Fruit fly (Drosophila melanogaster) whole organism, embryonic: Measurements from ENCODE around the gene rngo.

Experiments used
- Atf3 ChIP-seq: fragments of 200-800 bp; sonication (Bioruptor generic); optimal IDR thresholded peaks from 3 replicates; lab custom pipeline; 2016; ENCODE audit warnings: missing biosample characterization, missing genetic modification characterization
- CG10366 ChIP-seq: fragments of 200-800 bp; sonication (Bioruptor generic); IDR thresholded peaks from 2 replicates; pipeline ENCODE4 v1.3.6; 2022; ENCODE audit warnings: missing biosample characterization, missing genetic modification characterization
- CG10959 ChIP-seq: fragments of 200-800 bp; sonication (Bioruptor generic); IDR thresholded peaks from 2 replicates; pipeline ENCODE4 v1.3.6; 2022; ENCODE audit warnings: missing biosample characterization, missing genetic modification characterization
- CG11247 ChIP-seq: fragments of 200-800 bp; sonication (Bioruptor generic); IDR thresholded peaks from 2 replicates; pipeline ENCODE4 v1.3.6; 2022; ENCODE audit warnings: missing biosample characterization, missing genetic modification characterization
- CG12744 ChIP-seq: fragments of 200-800 bp; sonication (Bioruptor generic); optimal IDR thresholded peaks from 2 replicates; lab custom pipeline; 2016; ENCODE audit warnings: missing biosample characterization, missing genetic modification characterization
- CG12769 ChIP-seq: fragments of 200-800 bp; sonication (Bioruptor generic); optimal IDR thresholded peaks from 2 replicates; lab custom pipeline; 2019; ENCODE audit warnings: missing biosample characterization, mild to moderate bottlenecking, missing genetic modification characterization, moderate library complexity
- CG13894 ChIP-seq: fragments of 200-800 bp; sonication (Bioruptor generic); optimal IDR thresholded peaks from 3 replicates; lab custom pipeline; 2018; ENCODE audit warnings: missing biosample characterization, mild to moderate bottlenecking, missing genetic modification characterization, moderate library complexity
- CG16813 ChIP-seq: fragments of 200-800 bp; sonication (Bioruptor generic); IDR thresholded peaks from 3 replicates; pipeline ENCODE4 v1.3.6; 2022; ENCODE audit warnings: missing biosample characterization, missing genetic modification characterization; ENCODE audit not compliant: partially characterized antibody
- CG17385 ChIP-seq: fragments of 200-800 bp; sonication (Bioruptor generic); optimal IDR thresholded peaks from 3 replicates; lab custom pipeline; 2018; ENCODE audit warnings: missing biosample characterization, mild to moderate bottlenecking, missing genetic modification characterization
- CG30403 ChIP-seq: fragments of 200-800 bp; sonication (Bioruptor generic); optimal IDR thresholded peaks from 3 replicates; lab custom pipeline; 2016; ENCODE audit warnings: missing biosample characterization, missing genetic modification characterization
- CG3065 ChIP-seq: fragments of 200-800 bp; sonication (Bioruptor generic); optimal IDR thresholded peaks from 2 replicates; lab custom pipeline; 2016; ENCODE audit warnings: missing biosample characterization, missing genetic modification characterization
- CG31365 ChIP-seq: fragments of 200-800 bp; sonication (Bioruptor generic); optimal IDR thresholded peaks from 2 replicates; lab custom pipeline; 2018; ENCODE audit warnings: missing biosample characterization, mild to moderate bottlenecking, missing genetic modification characterization
- CG4617 ChIP-seq: fragments of 200-800 bp; sonication (Bioruptor generic); optimal IDR thresholded peaks from 3 replicates; lab custom pipeline; 2016; ENCODE audit warnings: missing biosample characterization, missing genetic modification characterization, borderline replicate concordance
- CG6272 ChIP-seq: fragments of 200-800 bp; sonication (Bioruptor generic); IDR thresholded peaks from 2 replicates; pipeline ENCODE4 v1.3.6; 2022; ENCODE audit warnings: missing biosample characterization, missing genetic modification characterization
- CG6791 ChIP-seq: fragments of 200-800 bp; sonication (Bioruptor generic); IDR thresholded peaks from 3 replicates; pipeline ENCODE4 v1.3.6; 2022; ENCODE audit warnings: missing biosample characterization, missing genetic modification characterization; ENCODE audit not compliant: partially characterized antibody
- CG6854 ChIP-seq: fragments of 200-800 bp; sonication (Bioruptor generic); optimal IDR thresholded peaks from 3 replicates; lab custom pipeline; 2017; ENCODE audit warnings: missing biosample characterization, mild to moderate bottlenecking, missing genetic modification characterization
- CG9437 ChIP-seq: fragments of 200-800 bp; sonication (Bioruptor generic); optimal IDR thresholded peaks from 2 replicates; lab custom pipeline; 2018; ENCODE audit warnings: missing biosample characterization, mild to moderate bottlenecking, missing genetic modification characterization
- CG9609 ChIP-seq: fragments of 200-800 bp; sonication (Bioruptor generic); optimal IDR thresholded peaks from 3 replicates; lab custom pipeline; 2016; ENCODE audit warnings: missing biosample characterization, missing genetic modification characterization
- CrebB ChIP-seq: fragments of 200-800 bp; sonication (Bioruptor generic); optimal IDR thresholded peaks from 3 replicates; lab custom pipeline; 2018; ENCODE audit warnings: missing biosample characterization, mild to moderate bottlenecking, missing genetic modification characterization
- Hsf ChIP-seq: fragments of 200-800 bp; sonication (Bioruptor generic); optimal IDR thresholded peaks from 3 replicates; lab custom pipeline; 2016; ENCODE audit warnings: missing biosample characterization, missing genetic modification characterization
- MBD-R2 ChIP-seq: fragments of 200-800 bp; sonication (Bioruptor generic); IDR thresholded peaks from 2 replicates; pipeline ENCODE4 v1.3.6; 2022; ENCODE audit warnings: missing biosample characterization, missing genetic modification characterization
- Meics ChIP-seq: fragments of 200-800 bp; sonication (Bioruptor generic); optimal IDR thresholded peaks from 2 replicates; lab custom pipeline; 2017; ENCODE audit warnings: missing biosample characterization, mild to moderate bottlenecking, missing genetic modification characterization
- Sin3A ChIP-seq: fragments of >200 bp; optimal IDR thresholded peaks from 2 replicates; lab custom pipeline; 2018
- YL-1 ChIP-seq: fragments of 200-800 bp; sonication (Bioruptor generic); optimal IDR thresholded peaks from 3 replicates; lab custom pipeline; 2017; ENCODE audit warnings: missing biosample characterization, mild to moderate bottlenecking, missing genetic modification characterization
- bsh ChIP-seq, 2 experiments: fragments of 200-800 bp; sonication (Bioruptor generic); optimal IDR thresholded peaks; 2 replicates each; lab custom pipeline; 2017 to 2018; ENCODE audit warnings: mild to moderate bottlenecking in 2 of 2, missing biosample characterization in 2 of 2, missing genetic modification characterization in 2 of 2, moderate library complexity in 1 of 2
- croc ChIP-seq: fragments of 200-800 bp; sonication (Bioruptor generic); conservative IDR thresholded peaks from 3 replicates; pipeline ENCODE4 v1.3.6; 2022; ENCODE audit warnings: missing biosample characterization, missing genetic modification characterization
- da ChIP-seq: fragments of 200-800 bp; sonication (Bioruptor generic); optimal IDR thresholded peaks from 2 replicates; lab custom pipeline; 2016; ENCODE audit warnings: missing biosample characterization, missing genetic modification characterization
- disco-r ChIP-seq: fragments of 200-800 bp; sonication (Bioruptor generic); optimal IDR thresholded peaks from 2 replicates; lab custom pipeline; 2016; ENCODE audit warnings: missing biosample characterization, missing genetic modification characterization
- emc ChIP-seq: fragments of 200-800 bp; sonication (Bioruptor generic); optimal IDR thresholded peaks from 2 replicates; lab custom pipeline; 2016; ENCODE audit warnings: missing biosample characterization, missing genetic modification characterization
- ewg ChIP-seq: fragments of 200-800 bp; sonication (Bioruptor generic); optimal IDR thresholded peaks from 3 replicates; lab custom pipeline; 2017; ENCODE audit warnings: mild to moderate bottlenecking, missing biosample characterization, missing genetic modification reagents, missing genetic modification characterization
- hbn ChIP-seq: fragments of 200-800 bp; sonication (Bioruptor generic); IDR thresholded peaks from 2 replicates; pipeline ENCODE4 v1.3.6; 2022; ENCODE audit warnings: missing biosample characterization, missing genetic modification characterization; ENCODE audit not compliant: partially characterized antibody
- lilli ChIP-seq: fragments of 200-800 bp; sonication (Bioruptor generic); optimal IDR thresholded peaks from 3 replicates; lab custom pipeline; 2016; ENCODE audit warnings: missing biosample characterization, missing genetic modification characterization
- lmd ChIP-seq: fragments of 200-800 bp; sonication (Bioruptor generic); IDR thresholded peaks from 2 replicates; pipeline ENCODE4 v1.3.6; 2022; ENCODE audit warnings: missing biosample characterization, missing genetic modification characterization
- lov ChIP-seq, 2 experiments: fragments of 200-800 bp in 1 of 2; fragments of >200 bp in 1 of 2; sonication (Bioruptor generic) in 1 of 2; IDR thresholded peaks in 1 of 2; optimal IDR thresholded peaks in 1 of 2; 2 replicates in 1 of 2; 3 replicates in 1 of 2; pipeline versions ENCODE4 v1.3.6 to Lab custom; 2017 to 2022; ENCODE audit warnings: missing biosample characterization in 1 of 2, missing genetic modification characterization in 1 of 2
- maf-S ChIP-seq: fragments of 200-800 bp; sonication (Bioruptor generic); optimal IDR thresholded peaks from 2 replicates; lab custom pipeline; 2016; ENCODE audit warnings: missing biosample characterization, missing genetic modification characterization
- nau ChIP-seq: fragments of 200-800 bp; sonication (Bioruptor generic); optimal IDR thresholded peaks from 3 replicates; lab custom pipeline; 2017; ENCODE audit warnings: missing biosample characterization, mild to moderate bottlenecking, missing genetic modification characterization, missing genetic modification reagents
- nerfin-2 ChIP-seq: fragments of 200-800 bp; sonication (Bioruptor generic); IDR thresholded peaks from 2 replicates; pipeline ENCODE4 v1.3.6; 2022; ENCODE audit warnings: missing biosample characterization, missing genetic modification characterization; ENCODE audit not compliant: partially characterized antibody
- p53 ChIP-seq: fragments of 200-800 bp; sonication (Bioruptor generic); optimal IDR thresholded peaks from 2 replicates; lab custom pipeline; 2016; ENCODE audit warnings: missing biosample characterization, missing genetic modification characterization
- pan ChIP-seq, 4 experiments: fragments of >200 bp in 3 of 4; fragments of 200-800 bp in 1 of 4; sonication (Bioruptor generic) in 1 of 4; optimal IDR thresholded peaks in 3 of 4; IDR thresholded peaks in 1 of 4; 2 replicates each; pipeline versions ENCODE4 v1.3.6 to Lab custom; 2017 to 2022; ENCODE audit warnings: missing biosample characterization in 2 of 4, missing genetic modification characterization in 2 of 4, mixed read lengths in 1 of 4
- psq ChIP-seq: fragments of 200-800 bp; sonication (Bioruptor generic); optimal IDR thresholded peaks from 2 replicates; lab custom pipeline; 2017; ENCODE audit warnings: missing biosample characterization, missing genetic modification characterization
- salm ChIP-seq: fragments of 200-800 bp; sonication (Bioruptor generic); optimal IDR thresholded peaks from 2 replicates; lab custom pipeline; 2018; ENCODE audit warnings: missing biosample characterization, mild to moderate bottlenecking, missing genetic modification characterization
- shn ChIP-seq: fragments of 200-800 bp; sonication (Bioruptor generic); optimal IDR thresholded peaks from 3 replicates; lab custom pipeline; 2016; ENCODE audit warnings: missing biosample characterization, missing genetic modification characterization
- so ChIP-seq: fragments of 200-800 bp; sonication (Bioruptor generic); IDR thresholded peaks from 3 replicates; pipeline ENCODE4 v1.3.6; 2022; ENCODE audit warnings: missing biosample characterization, missing genetic modification characterization
- sqz ChIP-seq: fragments of 200-800 bp; sonication (Bioruptor generic); optimal IDR thresholded peaks from 3 replicates; lab custom pipeline; 2018; ENCODE audit warnings: missing biosample characterization, mild to moderate bottlenecking, missing genetic modification characterization
- sr ChIP-seq: fragments of 200-800 bp; sonication (Bioruptor generic); IDR thresholded peaks from 3 replicates; pipeline ENCODE4 v1.3.6; 2022; ENCODE audit warnings: missing biosample characterization, missing genetic modification characterization
- toy ChIP-seq: fragments of 200-800 bp; sonication (Bioruptor generic); IDR thresholded peaks from 2 replicates; pipeline ENCODE4 v1.3.6; 2022; ENCODE audit warnings: missing biosample characterization, missing genetic modification characterization
- ttk ChIP-seq: fragments of 200-800 bp; sonication (Bioruptor generic); IDR thresholded peaks from 2 replicates; pipeline ENCODE4 v2.1.2; 2022; ENCODE audit warnings: missing biosample characterization, missing genetic modification characterization
- zf30C ChIP-seq: fragments of 200-800 bp; sonication (Bioruptor generic); optimal IDR thresholded peaks from 3 replicates; lab custom pipeline; 2018; ENCODE audit warnings: missing biosample characterization, mild to moderate bottlenecking, missing genetic modification characterization
- zfh2 ChIP-seq: fragments of 200-800 bp; sonication (Bioruptor generic); optimal IDR thresholded peaks from 2 replicates; lab custom pipeline; 2016; ENCODE audit warnings: missing biosample characterization, missing genetic modification characterization

rngo gene

DNA sequence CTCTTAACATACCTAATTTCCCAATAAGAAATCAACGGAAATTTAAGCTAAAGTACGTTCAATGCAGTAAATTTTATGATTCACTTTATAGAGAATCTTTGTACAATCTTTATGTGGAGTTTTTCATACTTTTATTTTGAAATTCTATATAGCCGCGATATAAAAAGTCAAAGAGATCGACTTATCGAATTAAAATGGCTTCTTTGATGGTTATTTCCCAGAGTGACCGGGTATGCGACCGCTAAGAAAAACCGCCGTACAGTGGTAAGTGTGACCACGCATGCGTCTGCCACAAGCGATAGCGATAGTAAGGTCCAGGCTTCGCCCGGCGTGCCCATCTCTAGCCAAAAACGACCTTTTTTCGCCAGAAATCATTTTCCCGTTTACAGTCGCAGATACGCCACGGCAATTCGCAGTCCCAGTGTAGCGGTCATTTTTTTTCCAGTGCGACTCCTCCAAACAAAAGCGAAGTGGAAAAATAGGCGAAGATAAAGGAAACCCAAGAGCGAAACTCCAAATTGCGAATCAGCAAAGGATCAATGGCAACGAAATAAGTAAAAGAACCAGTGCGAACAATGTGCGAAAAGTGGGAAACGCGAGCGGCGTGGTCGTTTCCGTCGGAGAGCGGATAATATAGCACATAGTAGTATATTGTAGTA is 18.6 kb upstream of the rngo start, which contains the start of gene hang (continued):
- TF ChIP-seq so (GFP tag; lab: Robert Waterston, UW) (no peak), Meics (GFP tag; lab: Kevin White, UChicago) (peak; percentile 23), salm (tag; lab: Kevin White, UChicago) (peak; percentile 27), CG31365 (tag; lab: Kevin White, UChicago) (peak; percentile 7), bsh (GFP tag; optimal IDR thresholded peaks at IDR 0.05; lab: Kevin White, UChicago) (peak in 1 of 2 experiments; percentile 0), lmd (GFP tag; lab: Robert Waterston, UW) (peak; percentile 21; the same call in 1 of the 2 replicates), ttk (GFP tag; lab: Robert Waterston, UW) (no peak), zf30C (GFP tag; lab: Kevin White, UChicago) (no peak), zfh2 (GFP tag; lab: Kevin White, UChicago) (no peak), CG11247 (GFP tag; lab: Robert Waterston, UW) (peak; percentile 51), CG16813 (GFP tag; lab: Robert Waterston, UW) (peak; percentile 76), maf-S (GFP tag; lab: Kevin White, UChicago) (no peak), CG10366 (GFP tag; lab: Robert Waterston, UW) (no peak), nerfin-2 (peak; percentile 39), CG3065 (GFP tag; lab: Kevin White, UChicago) (no peak), CG12744 (GFP tag; lab: Kevin White, UChicago) (no peak), Hsf (GFP tag; lab: Kevin White, UChicago) (peak; percentile 22), CG30403 (GFP tag; lab: Kevin White, UChicago) (peak; percentile 36), lov (optimal IDR thresholded peaks at IDR 0.05; lab: Kevin White, UChicago) (no peak), lov (GFP tag; IDR thresholded peaks at IDR 0.05; lab: Robert Waterston, UW) (no peak), pan (optimal IDR thresholded peaks at IDR 0.05; lab: Kevin White, UChicago) (no peak), pan (GFP tag; optimal IDR thresholded peaks at IDR 0.05 in 1 of 2, IDR thresholded peaks at IDR 0.05 in 1 of 2) (no peak), toy (GFP tag; lab: Robert Waterston, UW) (no peak), da (peak; percentile 4), sqz (GFP tag; lab: Kevin White, UChicago) (peak; percentile 47), lilli (GFP tag; lab: Kevin White, UChicago) (peak; percentile 25), CG9609 (GFP tag; lab: Kevin White, UChicago) (peak; percentile 7), Atf3 (no peak), CG4617 (peak; percentile 32), CrebB (tag; lab: Kevin White, UChicago) (peak; percentile 56), psq (GFP tag; lab: Kevin White, UChicago) (no peak), sr (0 out of 3 replicates have a peak, but pooled peaks have one; percentile 7), CG6791 (GFP tag; lab: Robert Waterston, UW) (peak; percentile 89), disco-r (GFP tag; lab: Kevin White, UChicago) (no peak), emc (GFP tag; lab: Kevin White, UChicago) (no peak), shn (GFP tag; lab: Kevin White, UChicago) (peak; percentile 34), CG6854 (GFP tag; lab: Kevin White, UChicago) (peak; percentile 66), CG17385 (peak; percentile 37), p53 (GFP tag; lab: Kevin White, UChicago) (peak; percentile 14), CG6272 (GFP tag; lab: Robert Waterston, UW) (peak; percentile 27; the same call in 1 of the 2 replicates), croc (GFP tag; lab: Robert Waterston, UW) (no peak), CG9437 (GFP tag; lab: Kevin White, UChicago) (no peak), YL-1 (peak; percentile 39), ewg (GFP tag; lab: Kevin White, UChicago) (peak; percentile 94), CG10959 (no peak), CG13894 (no peak), MBD-R2 (peak; percentile 29; the same call in 1 of the 2 replicates), hbn (GFP tag; lab: Robert Waterston, UW) (peak; percentile 67), nau (peak; percentile 10), Sin3A (lab: Kevin White, UChicago) (peak; percentile 33), CG12769 (tag; lab: Kevin White, UChicago) (peak; percentile 65)
